Worm (Caenorhabditis elegans): ENCODE data around the gene F31E3.6.

- TF ChIP-seq tbx-7 (tag; optimal IDR thresholded peaks at IDR 0.05) = no peak
- no peak for TF ChIP-seq lin-11 (tag; optimal IDR thresholded peaks at IDR 0.05)
- no peak for TF ChIP-seq sox-2 (GFP tag; IDR thresholded peaks at IDR 0.05)
- no peak for TF ChIP-seq pha-2 (tag; optimal IDR thresholded peaks at IDR 0.05)
- TF ChIP-seq ceh-19 (GFP tag; optimal IDR thresholded peaks at IDR 0.05) = no peak
Observed at ce11 chrIII:6953978-6954377, 27.9 kb upstream of the F31E3.6 start.

All from whole organism, late embryonic.